Worm (Caenorhabditis elegans) whole organism, L3 larva: ENCODE data around the gene ncs-3.
A peak's percentile ranks its signal among the peaks of the same experiment; 100 is the strongest.

ENCODE experiments used
- R02D3.7 ChIP-seq: fragments of 150-350 bp; optimal IDR thresholded peaks from 2 replicates; lab custom pipeline; 2014; ENCODE audit warnings: missing biosample characterization, missing genetic modification characterization
- ZK546.5 ChIP-seq: sonication (generic microtip); optimal IDR thresholded peaks from 2 replicates; lab custom pipeline; 2017; ENCODE audit warnings: missing biosample characterization, missing genetic modification characterization
- aly-2 ChIP-seq: fragments of 150-350 bp; optimal IDR thresholded peaks from 2 replicates; lab custom pipeline; 2014; ENCODE audit warnings: missing biosample characterization, missing genetic modification characterization
- ama-1 ChIP-seq: fragments of 150-350 bp; optimal IDR thresholded peaks from 2 replicates; lab custom pipeline; 2018
- ceh-16 ChIP-seq: sonication (generic microtip); optimal IDR thresholded peaks from 2 replicates; lab custom pipeline; 2017; ENCODE audit warnings: missing biosample characterization, missing genetic modification characterization
- ceh-28 ChIP-seq: fragments of 150-350 bp; optimal IDR thresholded peaks from 2 replicates; lab custom pipeline; 2014; ENCODE audit warnings: missing biosample characterization, missing genetic modification reagents, missing genetic modification characterization
- ceh-9 ChIP-seq: sonication (generic microtip); optimal IDR thresholded peaks from 2 replicates; lab custom pipeline; 2018; ENCODE audit warnings: missing biosample characterization, missing genetic modification characterization
- daf-12 ChIP-seq: fragments of 150-350 bp; optimal IDR thresholded peaks from 2 replicates; lab custom pipeline; 2014; ENCODE audit warnings: missing biosample characterization, missing genetic modification reagents, missing genetic modification characterization
- egl-27 ChIP-seq: sonication (generic microtip); optimal IDR thresholded peaks from 4 replicates; lab custom pipeline; 2017; ENCODE audit warnings: missing biosample characterization, missing genetic modification reagents, missing genetic modification characterization
- egl-5 ChIP-seq: fragments of 150-350 bp; optimal IDR thresholded peaks from 2 replicates; lab custom pipeline; 2017; ENCODE audit warnings: missing biosample characterization, missing genetic modification reagents, missing genetic modification characterization, inconsistent platforms
- elt-1 ChIP-seq: fragments of 150-350 bp; optimal IDR thresholded peaks from 2 replicates; lab custom pipeline; 2014; ENCODE audit warnings: missing biosample characterization, missing genetic modification characterization
- elt-2 ChIP-seq: sonication (generic microtip); optimal IDR thresholded peaks from 2 replicates; lab custom pipeline; 2016; ENCODE audit warnings: missing genetic modification reagents, mild to moderate bottlenecking, missing genetic modification characterization, missing compliant biosample characterization
- elt-3 ChIP-seq, 3 experiments: fragments of 150-350 bp in 1 of 3; sonication (generic microtip) in 2 of 3; optimal IDR thresholded peaks; 2 replicates in 2 of 3; 4 replicates in 1 of 3; lab custom pipeline; 2014 to 2017; ENCODE audit warnings: missing biosample characterization in 3 of 3, missing genetic modification characterization in 3 of 3
- eor-1 ChIP-seq, 2 experiments: fragments of 150-350 bp; optimal IDR thresholded peaks; 2 replicates each; lab custom pipeline; 2014 to 2018; ENCODE audit warnings: missing biosample characterization in 2 of 2, missing genetic modification characterization in 2 of 2
- fkh-10 ChIP-seq: sonication (generic microtip); optimal IDR thresholded peaks from 2 replicates; lab custom pipeline; 2017; ENCODE audit warnings: missing biosample characterization, missing genetic modification reagents, missing genetic modification characterization
- fkh-2 ChIP-seq: fragments of 150-350 bp; optimal IDR thresholded peaks from 2 replicates; lab custom pipeline; 2014; ENCODE audit warnings: missing biosample characterization, missing genetic modification reagents, missing genetic modification characterization
- fos-1 ChIP-seq: fragments of 150-350 bp; optimal IDR thresholded peaks from 2 replicates; lab custom pipeline; 2014; ENCODE audit warnings: missing biosample characterization, missing genetic modification characterization
- hmg-11 ChIP-seq: sonication (generic microtip); optimal IDR thresholded peaks from 2 replicates; lab custom pipeline; 2016; ENCODE audit warnings: missing genetic modification characterization, missing compliant biosample characterization
- jun-1 ChIP-seq: fragments of 150-350 bp; optimal IDR thresholded peaks from 2 replicates; lab custom pipeline; 2014; ENCODE audit warnings: missing biosample characterization, missing genetic modification reagents, missing genetic modification characterization
- lin-15B ChIP-seq: fragments of 150-350 bp; optimal IDR thresholded peaks from 2 replicates; lab custom pipeline; 2014; ENCODE audit warnings: missing biosample characterization, missing genetic modification characterization
- lin-39 ChIP-seq: fragments of 150-350 bp; optimal IDR thresholded peaks from 2 replicates; lab custom pipeline; 2018; ENCODE audit warnings: missing biosample characterization, missing genetic modification reagents, missing genetic modification characterization
- lsy-12 ChIP-seq: sonication (generic microtip); optimal IDR thresholded peaks from 2 replicates; lab custom pipeline; 2016; ENCODE audit warnings: mild to moderate bottlenecking, missing genetic modification characterization, missing compliant biosample characterization
- mdl-1 ChIP-seq: fragments of 150-350 bp; optimal IDR thresholded peaks from 2 replicates; lab custom pipeline; 2014; ENCODE audit warnings: missing biosample characterization, missing genetic modification characterization
- mml-1 ChIP-seq: fragments of 150-350 bp; sonication (generic microtip); optimal IDR thresholded peaks from 3 replicates; lab custom pipeline; 2014; ENCODE audit warnings: missing biosample characterization, missing genetic modification characterization
- nfya-1 ChIP-seq: sonication (generic microtip); optimal IDR thresholded peaks from 2 replicates; lab custom pipeline; 2017; ENCODE audit warnings: missing genetic modification characterization, mild to moderate bottlenecking, missing compliant biosample characterization, antibody characterized with exemption, moderate library complexity; ENCODE audit not compliant: insufficient read depth
- nhr-11 ChIP-seq: fragments of 150-350 bp; optimal IDR thresholded peaks from 2 replicates; lab custom pipeline; 2014; ENCODE audit warnings: missing biosample characterization, missing genetic modification characterization
- nhr-12 ChIP-seq: fragments of 150-350 bp; optimal IDR thresholded peaks from 2 replicates; lab custom pipeline; 2014; ENCODE audit warnings: missing biosample characterization, missing genetic modification characterization
- nhr-23 ChIP-seq: fragments of 150-350 bp; optimal IDR thresholded peaks from 2 replicates; lab custom pipeline; 2014; ENCODE audit warnings: missing biosample characterization, missing genetic modification reagents, missing genetic modification characterization
- nhr-237 ChIP-seq: fragments of 150-350 bp; optimal IDR thresholded peaks from 2 replicates; lab custom pipeline; 2014; ENCODE audit warnings: missing biosample characterization, missing genetic modification characterization
- nhr-25 ChIP-seq: sonication (generic microtip); optimal IDR thresholded peaks from 2 replicates; lab custom pipeline; 2017; ENCODE audit warnings: missing biosample characterization, missing genetic modification characterization
- nhr-28 ChIP-seq: fragments of 150-350 bp; optimal IDR thresholded peaks from 2 replicates; lab custom pipeline; 2014; ENCODE audit warnings: missing biosample characterization, missing genetic modification characterization
- nhr-43 ChIP-seq: sonication (generic microtip); optimal IDR thresholded peaks from 2 replicates; lab custom pipeline; 2016; ENCODE audit warnings: mild to moderate bottlenecking, missing genetic modification characterization, missing compliant biosample characterization; ENCODE audit not compliant: poor library complexity, severe bottlenecking
- nhr-67 ChIP-seq: fragments of 150-350 bp; optimal IDR thresholded peaks from 2 replicates; lab custom pipeline; 2014; ENCODE audit warnings: missing biosample characterization, missing genetic modification characterization
- nhr-76 ChIP-seq: fragments of 150-350 bp; sonication (generic microtip); optimal IDR thresholded peaks from 5 replicates; lab custom pipeline; 2014; ENCODE audit warnings: missing biosample characterization, missing genetic modification characterization
- nhr-77 ChIP-seq: fragments of 150-350 bp; optimal IDR thresholded peaks from 2 replicates; lab custom pipeline; 2014; ENCODE audit warnings: missing biosample characterization, missing genetic modification characterization
- pha-4 ChIP-seq: fragments of 150-350 bp; optimal IDR thresholded peaks from 2 replicates; lab custom pipeline; 2014; ENCODE audit warnings: missing biosample characterization, missing genetic modification reagents, missing genetic modification characterization
- pqm-1 ChIP-seq: fragments of 150-350 bp; optimal IDR thresholded peaks from 2 replicates; lab custom pipeline; 2017; ENCODE audit warnings: missing biosample characterization, missing genetic modification characterization, inconsistent platforms
- sea-2 ChIP-seq: fragments of 150-350 bp; sonication (generic microtip); optimal IDR thresholded peaks from 4 replicates; lab custom pipeline; 2014; ENCODE audit warnings: missing biosample characterization, missing genetic modification reagents, missing genetic modification characterization
- skn-1 ChIP-seq: fragments of 150-350 bp; optimal IDR thresholded peaks from 2 replicates; lab custom pipeline; 2014; ENCODE audit warnings: missing biosample characterization, missing genetic modification characterization
- snpc-4 ChIP-seq: fragments of 150-350 bp; optimal IDR thresholded peaks from 2 replicates; lab custom pipeline; 2014; ENCODE audit warnings: missing biosample characterization, missing genetic modification characterization
- tbx-2 ChIP-seq: sonication (generic microtip); optimal IDR thresholded peaks from 2 replicates; lab custom pipeline; 2016; ENCODE audit warnings: mild to moderate bottlenecking, missing genetic modification characterization, missing compliant biosample characterization
- unc-39 ChIP-seq: sonication (generic microtip); optimal IDR thresholded peaks from 4 replicates; lab custom pipeline; 2017; ENCODE audit warnings: missing biosample characterization, missing genetic modification characterization
- unc-62 ChIP-seq: fragments of 150-350 bp; sonication (generic microtip); optimal IDR thresholded peaks from 4 replicates; lab custom pipeline; 2014; ENCODE audit warnings: missing biosample characterization, missing genetic modification reagents, missing genetic modification characterization
- zag-1 ChIP-seq: fragments of 150-350 bp; optimal IDR thresholded peaks from 2 replicates; lab custom pipeline; 2014; ENCODE audit warnings: missing biosample characterization, missing genetic modification characterization
- ztf-4 ChIP-seq: fragments of 150-350 bp; optimal IDR thresholded peaks from 2 replicates; lab custom pipeline; 2014; ENCODE audit warnings: missing biosample characterization, missing genetic modification characterization

ncs-3 gene

ce11 chrX:1093154-1093553, 39.3 kb downstream of the ncs-3 start (continued):
- peak; percentile 98 for TF ChIP-seq egl-5
- TF ChIP-seq fos-1, result peak; percentile 65
- peak; percentile 23 for TF ChIP-seq nhr-77 (tag; lab: Kevin White, UChicago)
- peak; percentile 93 for TF ChIP-seq mdl-1 (tag; lab: Kevin White, UChicago)
- no peak for TF ChIP-seq nhr-76
- TF ChIP-seq sea-2 (GFP tag; lab: Kevin White, UChicago), result no peak
- peak; percentile 99 for TF ChIP-seq hmg-11 (tag; lab: Kevin White, UChicago)

DNA sequence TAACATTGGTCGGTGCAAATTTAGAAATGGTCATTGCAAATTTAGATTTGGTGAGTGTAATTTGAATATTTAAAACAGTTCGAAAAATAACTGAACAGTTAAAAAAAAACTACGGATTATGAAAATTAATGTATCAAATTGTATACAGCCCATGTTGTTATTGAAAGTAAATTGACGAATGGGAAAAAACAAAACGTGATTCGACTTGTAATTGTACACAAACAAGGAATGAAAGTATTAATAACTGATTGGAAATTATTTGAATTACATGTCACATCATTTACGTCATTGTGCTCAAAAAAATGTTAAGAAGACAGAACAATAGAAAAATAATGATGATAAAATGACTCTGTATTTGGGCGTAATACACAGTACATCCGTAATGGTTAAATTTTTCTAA, 40.5 kb downstream of the ncs-3 start:
- TF ChIP-seq nhr-67 (no peak), pha-4 (peak; percentile 56), elt-2 (tag; lab: Kevin White, UChicago) (peak; percentile 18), pqm-1 (tag; lab: Kevin White, UChicago) (peak; percentile 12), nhr-237 (tag; lab: Kevin White, UChicago) (no peak), elt-3 (tag; optimal IDR thresholded peaks at IDR 0.05; lab: Kevin White, UChicago) (no peak), ceh-28 (no peak)

DNA sequence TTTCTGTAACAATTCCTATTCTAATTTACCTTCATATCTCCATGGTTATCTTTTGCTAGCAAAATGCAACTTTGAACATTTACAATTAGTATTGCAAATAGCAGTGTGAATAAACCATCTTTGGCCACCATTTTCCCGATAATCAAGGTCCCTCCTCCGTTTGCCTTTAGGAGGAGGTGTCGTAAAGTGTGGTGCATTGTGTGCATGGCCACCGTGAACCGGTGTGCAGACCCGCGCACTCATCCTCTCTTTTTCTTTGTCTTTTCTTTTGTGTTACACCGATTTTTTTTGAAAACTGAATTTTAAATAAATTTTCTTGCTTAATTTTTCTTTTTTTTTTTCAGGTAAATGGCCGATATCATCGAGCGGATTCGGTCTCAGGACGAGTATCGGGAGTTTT, 42.9 kb downstream of the ncs-3 start, which contains the start of the genes pigx-1 and rme-6:
TSS of gene pigx-1 (minus strand) at position 206 of the 400 bp plus-strand sequence.
TSS of gene rme-6 (plus strand) at position 345 of the 400 bp plus-strand sequence.
- TF ChIP-seq unc-39 (tag; lab: Kevin White, UChicago) (no peak), pha-4 (peak; percentile 31), mml-1 (no peak), nfya-1 (tag; lab: Kevin White, UChicago) (peak; percentile 29), hmg-11 (tag; lab: Kevin White, UChicago) (peak; percentile 88)

DNA sequence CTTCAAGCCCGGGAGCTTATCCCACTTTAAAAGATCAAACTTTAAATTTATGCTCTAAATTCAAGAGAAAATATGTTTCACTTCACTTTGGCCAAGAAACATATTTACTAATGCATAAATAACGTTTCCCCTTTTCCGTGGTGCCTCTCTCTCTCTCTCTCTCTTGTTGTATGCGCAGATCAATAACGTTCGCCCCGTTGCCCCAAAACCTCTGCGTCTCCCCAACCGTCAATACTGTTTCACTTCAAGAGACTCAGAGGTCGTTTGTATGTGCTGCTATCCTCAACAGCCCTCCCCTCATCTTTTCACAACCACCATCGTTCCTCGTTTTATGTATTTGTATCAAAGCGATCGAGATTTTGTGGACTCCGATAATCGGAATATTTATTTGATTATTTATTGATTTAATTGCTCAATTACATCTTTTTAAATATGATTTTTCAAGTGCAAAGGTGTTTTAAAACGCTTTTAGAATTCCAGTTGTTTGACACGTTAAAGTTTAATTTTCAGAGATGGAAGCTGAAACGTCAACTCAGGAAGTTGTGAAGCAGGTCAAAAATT, 49.9 kb downstream of the ncs-3 start, which contains the start of gene ife-4:
TSS of gene ife-4 (plus strand) at position 511 of the 561 bp plus-strand sequence.
- TF ChIP-seq pha-4 (peak; percentile 58), pqm-1 (tag; lab: Kevin White, UChicago) (no peak), elt-1 (tag; lab: Kevin White, UChicago) (no peak), elt-2 (tag; lab: Kevin White, UChicago) (no peak), nhr-77 (tag; lab: Kevin White, UChicago) (no peak), unc-39 (tag; lab: Kevin White, UChicago) (no peak), fkh-10 (GFP tag; lab: Kevin White, UChicago) (no peak), egl-27 (tag; lab: Kevin White, UChicago) (no peak), aly-2 (tag; lab: Kevin White, UChicago) (no peak), ceh-16 (tag; lab: Kevin White, UChicago) (no peak), nhr-76 (no peak), ztf-4 (no peak), nhr-11 (tag; lab: Kevin White, UChicago) (no peak), lin-39 (peak; percentile 78), hmg-11 (tag; lab: Kevin White, UChicago) (peak; percentile 78), fkh-2 (tag; lab: Kevin White, UChicago) (no peak), lin-15B (tag; lab: Kevin White, UChicago) (peak; percentile 6), nfya-1 (tag; lab: Kevin White, UChicago) (peak; percentile 56), R02D3.7 (tag; lab: Kevin White, UChicago) (no peak), nhr-237 (tag; lab: Kevin White, UChicago) (no peak), nhr-12 (tag; lab: Kevin White, UChicago) (no peak), unc-62 (GFP tag; lab: Kevin White, UChicago) (no peak), eor-1 (tag; optimal IDR thresholded peaks at IDR 0.05; lab: Kevin White, UChicago) (no peak), snpc-4 (tag; lab: Kevin White, UChicago) (no peak), nhr-23 (no peak), sea-2 (GFP tag; lab: Kevin White, UChicago) (no peak), nhr-43 (no peak), nhr-28 (tag; lab: Kevin White, UChicago) (no peak), fos-1 (no peak), mdl-1 (tag; lab: Kevin White, UChicago) (no peak), daf-12 (tag; lab: Kevin White, UChicago) (no peak), nhr-25 (no peak), ceh-9 (no peak), skn-1 (no peak), elt-3 (tag; optimal IDR thresholded peaks at IDR 0.05; lab: Kevin White, UChicago) (no peak), ama-1 (lab: Kevin White, UChicago) (no peak), ceh-28 (peak; percentile 67), tbx-2 (no peak), lsy-12 (tag; lab: Kevin White, UChicago) (no peak), jun-1 (tag; lab: Kevin White, UChicago) (no peak), zag-1 (no peak), nhr-67 (no peak), ZK546.5 (no peak), egl-5 (peak; percentile 94)
